Worm (Caenorhabditis elegans) whole organism, early embryonic: ENCODE results near the gene srw-41.

ENCODE experiments used
- ceh-36 ChIP-seq: sonication (generic microtip); optimal IDR thresholded peaks from 2 replicates; lab custom pipeline; 2016; ENCODE audit warnings: missing genetic modification characterization, inconsistent platforms, missing compliant biosample characterization
- hmg-4 ChIP-seq: fragments of 200-800 bp; sonication (Bioruptor generic); optimal IDR thresholded peaks from 2 replicates; lab custom pipeline; 2018; ENCODE audit warnings: mild to moderate bottlenecking, missing genetic modification characterization, missing compliant biosample characterization
- pes-1 ChIP-seq: fragments of 200-800 bp; sonication (Bioruptor generic); IDR thresholded peaks from 2 replicates; pipeline ENCODE4 v1.3.6; 2022; ENCODE audit warnings: missing genetic modification reagents, missing genetic modification characterization, missing compliant biosample characterization

- TF ChIP-seq pes-1 (GFP tag; lab: Robert Waterston, UW) (no peak), ceh-36 (no peak), hmg-4 (GFP tag; lab: Kevin White, UChicago) (no peak)
Measured at ce11 chrV:16672198-16672597, 25.1 kb upstream of the srw-41 start, which contains the start of gene F14F8.8.
